Worm (Caenorhabditis elegans): ENCODE data around the gene ZK370.4.

DNA sequence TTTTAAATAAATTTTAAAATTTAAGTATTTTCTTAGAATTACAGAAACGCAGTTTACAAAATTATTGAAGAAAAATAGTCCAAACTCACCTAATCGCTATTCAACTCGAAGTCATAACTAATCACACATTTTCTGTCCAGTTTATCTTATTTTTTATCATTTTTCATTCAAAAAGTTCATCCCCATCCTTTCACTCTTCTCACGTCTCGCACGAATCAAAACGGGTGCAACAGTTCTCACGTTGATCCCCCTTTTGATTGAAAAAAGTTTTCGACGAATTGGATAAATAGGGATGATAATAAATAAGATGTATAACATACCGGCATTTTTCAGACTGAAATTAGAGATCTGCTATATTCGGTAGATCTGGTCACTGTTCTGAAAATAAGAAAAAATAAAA, 21.5 kb downstream of the ZK370.4 start:
- TF ChIP-seq C34B4.2 (tag; optimal IDR thresholded peaks at IDR 0.05) (no peak), aly-2 (tag; optimal IDR thresholded peaks at IDR 0.05) (no peak), snu-23 (GFP tag; optimal IDR thresholded peaks at IDR 0.05) (no peak), nhr-47 (tag; optimal IDR thresholded peaks at IDR 0.05) (no peak), sptf-1 (tag; optimal IDR thresholded peaks at IDR 0.05) (no peak), nhr-28 (tag; optimal IDR thresholded peaks at IDR 0.05) (no peak), elt-2 (tag; optimal IDR thresholded peaks at IDR 0.05) (no peak), zag-1 (tag; optimal IDR thresholded peaks at IDR 0.05) (no peak), fos-1 (tag; optimal IDR thresholded peaks at IDR 0.05) (no peak)

All from whole organism, L1 larva.